Worm (Caenorhabditis elegans) whole organism, mixed stage, embryonic: ENCODE measurements around the gene twf-2.

Experiments
- blmp-1 ChIP-seq: fragments of 150-350 bp; optimal IDR thresholded peaks from 2 replicates; lab custom pipeline; 2014; ENCODE audit warnings: missing biosample characterization, missing genetic modification characterization
- ceh-43 ChIP-seq: fragments of 200-800 bp; sonication (Bioruptor generic); optimal IDR thresholded peaks from 2 replicates; lab custom pipeline; 2018; ENCODE audit warnings: mild to moderate bottlenecking, missing genetic modification characterization, moderate library complexity, missing compliant biosample characterization
- flh-1 ChIP-seq: fragments of 200-800 bp; sonication (Bioruptor generic); optimal IDR thresholded peaks from 2 replicates; lab custom pipeline; 2018; ENCODE audit warnings: mild to moderate bottlenecking, missing genetic modification characterization, moderate library complexity, missing compliant biosample characterization
- lin-13 ChIP-seq: fragments of 150-350 bp; optimal IDR thresholded peaks from 2 replicates; lab custom pipeline; 2014; ENCODE audit warnings: missing biosample characterization, missing genetic modification characterization
- mab-5 ChIP-seq: fragments of 150-350 bp; optimal IDR thresholded peaks from 2 replicates; lab custom pipeline; 2014; ENCODE audit warnings: missing biosample characterization, missing genetic modification characterization
- nhr-28 ChIP-seq: fragments of 150-350 bp; optimal IDR thresholded peaks from 2 replicates; lab custom pipeline; 2014; ENCODE audit warnings: missing biosample characterization, missing genetic modification characterization
- snpc-4 ChIP-seq: fragments of 150-350 bp; optimal IDR thresholded peaks from 2 replicates; lab custom pipeline; 2014; ENCODE audit warnings: missing biosample characterization, missing genetic modification characterization
- unc-62 ChIP-seq: fragments of 150-350 bp; optimal IDR thresholded peaks from 2 replicates; lab custom pipeline; 2014; ENCODE audit warnings: missing biosample characterization, missing genetic modification reagents, missing genetic modification characterization
- ztf-11 ChIP-seq: fragments of 150-350 bp; optimal IDR thresholded peaks from 2 replicates; lab custom pipeline; 2014; ENCODE audit warnings: missing biosample characterization, missing genetic modification characterization

- TF ChIP-seq blmp-1 (tag; lab: Kevin White, UChicago) (no peak), unc-62 (GFP tag; lab: Kevin White, UChicago) (no peak), nhr-28 (tag; lab: Kevin White, UChicago) (no peak), ceh-43 (GFP tag; lab: Kevin White, UChicago) (no peak), mab-5 (tag; lab: Kevin White, UChicago) (no peak), ztf-11 (tag; lab: Kevin White, UChicago) (no peak), flh-1 (GFP tag; lab: Kevin White, UChicago) (no peak), snpc-4 (no peak), lin-13 (tag; lab: Kevin White, UChicago) (no peak)
Observed at ce11 chrX:16404815-16405214, 41.2 kb upstream of the twf-2 start.
